Fruit fly (Drosophila melanogaster): ENCODE measurements around the gene Ttc30.

- TF ChIP-seq Sp1 (GFP tag; optimal IDR thresholded peaks at IDR 0.05): no peak
- no peak for TF ChIP-seq lola (GFP tag; optimal IDR thresholded peaks at IDR 0.05)
- TF ChIP-seq psq (GFP tag; optimal IDR thresholded peaks at IDR 0.05): no peak
- no peak for TF ChIP-seq Hr78 (GFP tag; optimal IDR thresholded peaks at IDR 0.05)
- peak; percentile 31 for TF ChIP-seq tai (GFP tag; optimal IDR thresholded peaks at IDR 0.05)
- no peak for TF ChIP-seq Dfd (GFP tag; optimal IDR thresholded peaks at IDR 0.05)
- no peak for TF ChIP-seq OdsH (GFP tag; optimal IDR thresholded peaks at IDR 0.05)
- TF ChIP-seq Abd-B (GFP tag; optimal IDR thresholded peaks at IDR 0.05): no peak
- TF ChIP-seq woc (GFP tag; optimal IDR thresholded peaks at IDR 0.05): no peak
- TF ChIP-seq ey (GFP tag; optimal IDR thresholded peaks at IDR 0.05): no peak
- TF ChIP-seq GATAd (GFP tag; optimal IDR thresholded peaks at IDR 0.05): no peak
- TF ChIP-seq dmrt93B (GFP tag; optimal IDR thresholded peaks at IDR 0.05): no peak
- no peak for TF ChIP-seq brk (GFP tag; optimal IDR thresholded peaks at IDR 0.05)
These were observed 5.1 kb upstream of the Ttc30 start for dm6 chr2L:13101477-13101876.
